Worm (Caenorhabditis elegans): ENCODE results near the gene pdcd-2.

DNA sequence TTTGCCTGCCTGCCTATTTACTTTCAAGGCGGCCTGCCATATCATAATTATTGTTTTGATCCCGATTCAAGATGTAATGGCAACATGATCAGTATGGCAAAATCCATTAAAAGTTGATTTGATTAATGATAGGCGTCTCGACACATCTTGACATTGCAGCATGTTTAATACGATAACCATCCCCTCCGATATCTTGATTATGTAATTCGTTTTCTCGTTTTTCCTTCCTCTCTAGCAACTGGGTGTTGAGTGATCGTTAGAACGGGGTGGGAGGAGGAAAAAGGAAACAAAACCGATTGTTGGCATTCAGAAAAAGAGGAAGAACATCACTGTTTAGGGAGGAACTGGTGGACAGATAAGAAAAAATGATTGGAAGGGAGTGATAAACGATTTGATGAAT, 25.9 kb downstream of the pdcd-2 start:
- no peak for TF ChIP-seq ama-1 (optimal IDR thresholded peaks at IDR 0.05)
- TF ChIP-seq fos-1 (tag; optimal IDR thresholded peaks at IDR 0.05), result no peak
- no peak for TF ChIP-seq lin-29 (GFP tag; IDR thresholded peaks at IDR 0.05)
- TF ChIP-seq jun-1 (tag; optimal IDR thresholded peaks at IDR 0.05), result no peak
- TF ChIP-seq R02D3.7 (tag; optimal IDR thresholded peaks at IDR 0.05), result no peak
- TF ChIP-seq unc-62 (GFP tag; optimal IDR thresholded peaks at IDR 0.05 in 1 of 2), result no peak
- TF ChIP-seq unc-62 (tag; optimal IDR thresholded peaks at IDR 0.05), result no peak
- no peak for TF ChIP-seq ZK337.2 (GFP tag; IDR thresholded peaks at IDR 0.05)
- TF ChIP-seq nhr-42 (GFP tag; IDR thresholded peaks at IDR 0.05), result no peak
- no peak for TF ChIP-seq spr-3 (GFP tag; optimal IDR thresholded peaks at IDR 0.05)
- TF ChIP-seq daf-12 (tag; optimal IDR thresholded peaks at IDR 0.05), result no peak

Measured in whole organism, L4 larva.